Fruit fly (Drosophila melanogaster) whole organism, embryonic: ENCODE results near the gene CG12516.

Experiments used
- Atf6 ChIP-seq: fragments of 200-800 bp; sonication (Bioruptor generic); IDR thresholded peaks from 2 replicates; pipeline ENCODE4 v1.3.6; 2022; ENCODE audit warnings: missing biosample characterization, missing genetic modification characterization
- Bdp1 ChIP-seq: fragments of 200-800 bp; sonication (Bioruptor generic); optimal IDR thresholded peaks from 3 replicates; lab custom pipeline; 2016; ENCODE audit warnings: missing biosample characterization, missing genetic modification characterization
- CG10654 ChIP-seq: fragments of 200-800 bp; sonication (Bioruptor generic); optimal IDR thresholded peaks from 2 replicates; lab custom pipeline; 2016; ENCODE audit warnings: missing biosample characterization, missing genetic modification characterization
- CG13287 ChIP-seq: fragments of 200-800 bp; sonication (Bioruptor generic); IDR thresholded peaks from 2 replicates; pipeline ENCODE4 v1.3.6; 2022; ENCODE audit warnings: missing biosample characterization, missing genetic modification characterization; ENCODE audit not compliant: partially characterized antibody
- CG14860 ChIP-seq: fragments of 200-800 bp; sonication (Bioruptor generic); IDR thresholded peaks from 3 replicates; pipeline ENCODE4 v1.3.6; 2022; ENCODE audit warnings: missing biosample characterization, missing genetic modification characterization; ENCODE audit not compliant: partially characterized antibody
- CG15269 ChIP-seq: fragments of 200-800 bp; sonication (Bioruptor generic); optimal IDR thresholded peaks from 2 replicates; lab custom pipeline; 2018; ENCODE audit warnings: missing biosample characterization, mild to moderate bottlenecking, missing genetic modification characterization, moderate library complexity
- CG15514 ChIP-seq: fragments of 200-800 bp; sonication (Bioruptor generic); optimal IDR thresholded peaks from 3 replicates; lab custom pipeline; 2017; ENCODE audit warnings: missing biosample characterization, missing genetic modification characterization, mild to moderate bottlenecking, moderate library complexity, missing genetic modification reagents
- CG1603 ChIP-seq: fragments of 200-800 bp; sonication (Bioruptor generic); optimal IDR thresholded peaks from 2 replicates; lab custom pipeline; 2019; ENCODE audit warnings: missing biosample characterization, mild to moderate bottlenecking, missing genetic modification characterization, moderate library complexity
- CG17568 ChIP-seq: fragments of 200-800 bp; sonication (Bioruptor generic); optimal IDR thresholded peaks from 2 replicates; lab custom pipeline; 2018; ENCODE audit warnings: missing biosample characterization, mild to moderate bottlenecking, missing genetic modification characterization, moderate library complexity
- CG18619 ChIP-seq: fragments of 200-800 bp; sonication (Bioruptor generic); optimal IDR thresholded peaks from 3 replicates; lab custom pipeline; 2017; ENCODE audit warnings: missing biosample characterization, mild to moderate bottlenecking, missing genetic modification characterization
- CG18764 ChIP-seq: fragments of 200-800 bp; sonication (Bioruptor generic); optimal IDR thresholded peaks from 3 replicates; lab custom pipeline; 2016; ENCODE audit warnings: missing biosample characterization, missing genetic modification characterization
- CG32772 ChIP-seq: fragments of 200-800 bp; sonication (Bioruptor generic); IDR thresholded peaks from 2 replicates; pipeline ENCODE4 v1.3.6; 2022; ENCODE audit warnings: missing biosample characterization, missing genetic modification characterization
- CG4404 ChIP-seq: fragments of 200-800 bp; sonication (Bioruptor generic); IDR thresholded peaks from 2 replicates; pipeline ENCODE4 v1.3.6; 2022; ENCODE audit warnings: missing biosample characterization, missing genetic modification characterization
- CG4730 ChIP-seq: fragments of 200-800 bp; sonication (Bioruptor generic); IDR thresholded peaks from 2 replicates; pipeline ENCODE4 v1.3.6; 2022; ENCODE audit warnings: missing biosample characterization, missing genetic modification characterization
- CG5180 ChIP-seq: fragments of 200-800 bp; sonication (Bioruptor generic); optimal IDR thresholded peaks from 3 replicates; lab custom pipeline; 2017; ENCODE audit warnings: missing biosample characterization, missing genetic modification characterization, mild to moderate bottlenecking, moderate library complexity, missing genetic modification reagents
- CG6175 ChIP-seq: fragments of 200-800 bp; sonication (Bioruptor generic); IDR thresholded peaks from 3 replicates; pipeline ENCODE4 v1.3.6; 2022; ENCODE audit warnings: missing biosample characterization, missing genetic modification characterization
- CG7357 ChIP-seq: fragments of 200-800 bp; sonication (Bioruptor generic); IDR thresholded peaks from 3 replicates; pipeline ENCODE4 v1.3.6; 2022; ENCODE audit warnings: missing biosample characterization, missing genetic modification characterization
- CG7786 ChIP-seq: fragments of 200-800 bp; sonication (Bioruptor generic); optimal IDR thresholded peaks from 2 replicates; lab custom pipeline; 2016; ENCODE audit warnings: missing biosample characterization, missing genetic modification characterization
- CG9437 ChIP-seq: fragments of 200-800 bp; sonication (Bioruptor generic); optimal IDR thresholded peaks from 2 replicates; lab custom pipeline; 2018; ENCODE audit warnings: missing biosample characterization, mild to moderate bottlenecking, missing genetic modification characterization
- CG9797 ChIP-seq: fragments of 200-800 bp; sonication (Bioruptor generic); optimal IDR thresholded peaks from 3 replicates; lab custom pipeline; 2018; ENCODE audit warnings: missing biosample characterization, mild to moderate bottlenecking, missing genetic modification characterization
- Dfd ChIP-seq, 2 experiments: fragments of >200 bp; optimal IDR thresholded peaks; 2 replicates each; lab custom pipeline; 2017; ENCODE audit warnings: missing biosample characterization in 2 of 2, missing genetic modification characterization in 2 of 2
- Hr78 ChIP-seq, 2 experiments: fragments of 200-800 bp in 1 of 2; fragments of >200 bp in 1 of 2; sonication (Bioruptor generic) in 1 of 2; optimal IDR thresholded peaks; 2 replicates each; lab custom pipeline; 2017 to 2019; ENCODE audit warnings: missing biosample characterization in 2 of 2, missing genetic modification characterization in 2 of 2, mild to moderate bottlenecking in 1 of 2, moderate library complexity in 1 of 2
- NC2β ChIP-seq: fragments of 200-800 bp; sonication (Bioruptor generic); optimal IDR thresholded peaks from 2 replicates; lab custom pipeline; 2016; ENCODE audit warnings: missing biosample characterization, missing genetic modification characterization
- Neu2 ChIP-seq: fragments of 200-800 bp; sonication (Bioruptor generic); optimal IDR thresholded peaks from 3 replicates; lab custom pipeline; 2016; ENCODE audit warnings: missing biosample characterization, missing genetic modification characterization, borderline replicate concordance
- Oaz ChIP-seq: fragments of 200-800 bp; sonication (Bioruptor generic); IDR thresholded peaks from 2 replicates; pipeline ENCODE4 v1.3.6; 2022; ENCODE audit warnings: missing biosample characterization, missing genetic modification characterization
- Spps ChIP-seq: fragments of 200-800 bp; sonication (Bioruptor generic); optimal IDR thresholded peaks from 2 replicates; lab custom pipeline; 2018; ENCODE audit warnings: missing biosample characterization, mild to moderate bottlenecking, missing genetic modification characterization
- ase ChIP-seq: fragments of 200-800 bp; sonication (Bioruptor generic); IDR thresholded peaks from 3 replicates; pipeline ENCODE4 v1.3.6; 2022; ENCODE audit warnings: missing biosample characterization, missing genetic modification characterization
- az2 ChIP-seq: fragments of 200-800 bp; sonication (Bioruptor generic); optimal IDR thresholded peaks from 3 replicates; lab custom pipeline; 2016; ENCODE audit warnings: missing biosample characterization, missing genetic modification characterization
- bowl ChIP-seq: fragments of 200-800 bp; sonication (Bioruptor generic); IDR thresholded peaks from 2 replicates; pipeline ENCODE4 v1.3.6; 2022; ENCODE audit warnings: missing biosample characterization, missing genetic modification characterization
- btn ChIP-seq: fragments of 200-800 bp; sonication (Bioruptor generic); optimal IDR thresholded peaks from 2 replicates; lab custom pipeline; 2016; ENCODE audit warnings: missing biosample characterization, missing genetic modification characterization
- cato ChIP-seq: fragments of 200-800 bp; sonication (Bioruptor generic); optimal IDR thresholded peaks from 2 replicates; lab custom pipeline; 2016; ENCODE audit warnings: missing biosample characterization, missing genetic modification characterization, borderline replicate concordance
- croc ChIP-seq: fragments of 200-800 bp; sonication (Bioruptor generic); conservative IDR thresholded peaks from 3 replicates; pipeline ENCODE4 v1.3.6; 2022; ENCODE audit warnings: missing biosample characterization, missing genetic modification characterization
- esg ChIP-seq: fragments of 200-800 bp; sonication (Bioruptor generic); conservative IDR thresholded peaks from 2 replicates; pipeline ENCODE4 v1.3.6; 2022; ENCODE audit warnings: missing biosample characterization, missing genetic modification characterization
- exex ChIP-seq: fragments of 200-800 bp; sonication (Bioruptor generic); optimal IDR thresholded peaks from 4 replicates; lab custom pipeline; 2018; ENCODE audit warnings: missing biosample characterization, mild to moderate bottlenecking, missing genetic modification characterization, moderate library complexity
- gcm ChIP-seq: fragments of 200-800 bp; sonication (Bioruptor generic); optimal IDR thresholded peaks from 2 replicates; lab custom pipeline; 2019; ENCODE audit warnings: missing biosample characterization, mild to moderate bottlenecking, missing genetic modification characterization, moderate library complexity
- hkb ChIP-seq, 2 experiments: fragments of 200-800 bp in 1 of 2; fragments of >200 bp in 1 of 2; sonication (Bioruptor generic) in 1 of 2; IDR thresholded peaks in 1 of 2; optimal IDR thresholded peaks in 1 of 2; 2 replicates each; pipeline versions ENCODE4 v1.3.6 to Lab custom; 2017 to 2022; ENCODE audit warnings: missing biosample characterization in 1 of 2, missing genetic modification characterization in 1 of 2
- peb ChIP-seq: fragments of 200-800 bp; sonication (Bioruptor generic); IDR thresholded peaks from 2 replicates; pipeline ENCODE4 v1.3.6; 2022; ENCODE audit warnings: missing biosample characterization, missing genetic modification characterization
- row ChIP-seq: fragments of 200-800 bp; sonication (Bioruptor generic); IDR thresholded peaks from 3 replicates; pipeline ENCODE4 v1.3.6; 2022; ENCODE audit warnings: missing biosample characterization, missing genetic modification characterization
- run ChIP-seq: fragments of 200-800 bp; sonication (Bioruptor generic); optimal IDR thresholded peaks from 3 replicates; lab custom pipeline; 2018; ENCODE audit warnings: missing biosample characterization, mild to moderate bottlenecking, missing genetic modification characterization
- sna ChIP-seq: fragments of 200-800 bp; sonication (Bioruptor generic); IDR thresholded peaks from 2 replicates; pipeline ENCODE4 v1.3.6; 2022; ENCODE audit warnings: missing biosample characterization, missing genetic modification characterization; ENCODE audit not compliant: partially characterized antibody
- tgo ChIP-seq: fragments of 200-800 bp; sonication (Bioruptor generic); IDR thresholded peaks from 3 replicates; pipeline ENCODE4 v1.3.6; 2022; ENCODE audit warnings: missing biosample characterization, missing genetic modification characterization
- tll ChIP-seq, 2 experiments: fragments of 200-800 bp in 1 of 2; fragments of >200 bp in 1 of 2; sonication (Bioruptor generic) in 1 of 2; optimal IDR thresholded peaks; 2 replicates each; lab custom pipeline; 2017 to 2019; ENCODE audit warnings: missing biosample characterization in 2 of 2, missing genetic modification characterization in 2 of 2, mild to moderate bottlenecking in 1 of 2, moderate library complexity in 1 of 2
- tup ChIP-seq: fragments of 200-800 bp; sonication (Bioruptor generic); optimal IDR thresholded peaks from 2 replicates; lab custom pipeline; 2016; ENCODE audit warnings: missing biosample characterization, mild to moderate bottlenecking, missing genetic modification characterization, moderate library complexity
- tx ChIP-seq: fragments of 200-800 bp; sonication (Bioruptor generic); optimal IDR thresholded peaks from 2 replicates; lab custom pipeline; 2016; ENCODE audit warnings: missing biosample characterization, missing genetic modification characterization
- vnd ChIP-seq: fragments of 200-800 bp; sonication (Bioruptor generic); IDR thresholded peaks from 3 replicates; pipeline ENCODE4 v1.3.6; 2022; ENCODE audit warnings: missing biosample characterization, missing genetic modification characterization; ENCODE audit not compliant: partially characterized antibody
- z ChIP-seq: fragments of 200-800 bp; sonication (Bioruptor generic); IDR thresholded peaks from 3 replicates; pipeline ENCODE4 v1.3.6; 2022; ENCODE audit warnings: missing biosample characterization, missing genetic modification characterization
- zfh1 ChIP-seq: fragments of 200-800 bp; sonication (Bioruptor generic); IDR thresholded peaks from 3 replicates; pipeline ENCODE4 v1.3.6; 2022; ENCODE audit warnings: missing biosample characterization, missing genetic modification characterization

Gene CG12516

DNA sequence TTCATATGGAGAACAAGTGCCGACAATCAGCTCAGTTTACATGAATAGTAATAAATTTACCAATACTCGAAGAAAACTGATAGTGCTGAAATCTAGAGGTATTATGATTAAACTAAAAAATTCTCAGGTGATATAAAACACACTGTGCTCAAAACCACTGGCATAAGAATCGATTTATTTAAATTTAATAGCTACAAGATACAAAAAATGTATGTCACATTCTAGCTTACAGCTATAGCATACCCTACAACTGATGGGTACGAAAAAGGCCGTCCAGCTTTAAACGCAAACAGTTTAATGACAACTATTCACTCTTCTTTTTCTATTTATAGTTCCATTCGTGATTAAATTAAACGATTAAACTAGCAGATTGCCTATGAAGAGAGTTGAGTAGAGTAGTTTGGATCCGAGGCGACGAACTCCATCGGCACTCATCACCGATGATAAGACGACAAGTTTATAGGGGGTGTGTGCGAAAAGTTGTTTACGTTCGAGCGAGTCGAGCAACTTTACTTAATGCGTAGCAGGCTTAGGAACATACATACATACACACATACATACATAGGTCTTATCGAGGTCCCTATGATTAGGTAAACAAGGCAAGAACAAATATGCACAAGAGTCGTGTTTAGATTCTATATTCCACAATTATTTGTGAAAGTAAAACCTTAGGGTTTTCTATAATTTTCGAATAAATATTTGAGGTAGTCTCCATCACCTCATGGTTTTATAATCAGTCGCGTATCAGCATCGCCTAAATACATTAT is 24.6 kb upstream of the CG12516 start (continued):
- TF ChIP-seq CG13287 (GFP tag; lab: Robert Waterston, UW) (no peak), run (tag; lab: Kevin White, UChicago) (no peak), Hr78 (GFP tag; optimal IDR thresholded peaks at IDR 0.05; lab: Kevin White, UChicago) (no peak), gcm (peak; percentile 45), CG4404 (peak; percentile 18; the same call in 1 of the 2 replicates), Oaz (GFP tag; lab: Robert Waterston, UW) (peak; percentile 68), NC2β (GFP tag; lab: Kevin White, UChicago) (peak; percentile 83), esg (GFP tag; lab: Robert Waterston, UW) (peak; percentile 67), az2 (GFP tag; lab: Kevin White, UChicago) (peak; percentile 38), CG32772 (GFP tag; lab: Robert Waterston, UW) (peak; percentile 44), Spps (tag; lab: Kevin White, UChicago) (peak; percentile 36), CG18764 (GFP tag; lab: Kevin White, UChicago) (peak; percentile 69), croc (GFP tag; lab: Robert Waterston, UW) (peak; percentile 12; the same call in 1 of the 3 replicates), ase (no peak; the same call in 2 of the 3 replicates), z (GFP tag; lab: Robert Waterston, UW) (0 out of 3 replicates have a peak, but pooled peaks have one; percentile 62), tgo (GFP tag; lab: Robert Waterston, UW) (peak; percentile 74), CG17568 (GFP tag; lab: Kevin White, UChicago) (peak; percentile 51), row (GFP tag; lab: Robert Waterston, UW) (peak; percentile 89), Dfd (GFP tag; optimal IDR thresholded peaks at IDR 0.05; lab: Kevin White, UChicago) (no peak), CG14860 (GFP tag; lab: Robert Waterston, UW) (no peak), sna (GFP tag; lab: Robert Waterston, UW) (no peak), CG4730 (GFP tag; lab: Robert Waterston, UW) (peak; percentile 59; the same call in 1 of the 2 replicates), CG9437 (GFP tag; lab: Kevin White, UChicago) (peak; percentile 57), CG7357 (GFP tag; lab: Robert Waterston, UW) (peak; percentile 30; the same call in 1 of the 3 replicates), CG18619 (GFP tag; lab: Kevin White, UChicago) (peak; percentile 63), CG1603 (tag; lab: Kevin White, UChicago) (peak; percentile 66), CG6175 (GFP tag; lab: Robert Waterston, UW) (peak; percentile 42; the same call in 2 of the 3 replicates), Bdp1 (GFP tag; lab: Kevin White, UChicago) (peak; percentile 68), CG7786 (GFP tag; lab: Kevin White, UChicago) (peak; percentile 47), tx (peak; percentile 41), CG5180 (GFP tag; lab: Kevin White, UChicago) (peak; percentile 61), exex (tag; lab: Kevin White, UChicago) (peak; percentile 67), tup (GFP tag; lab: Kevin White, UChicago) (peak; percentile 78), btn (GFP tag; lab: Kevin White, UChicago) (peak; percentile 46), CG10654 (GFP tag; lab: Kevin White, UChicago) (peak; percentile 75), cato (GFP tag; lab: Kevin White, UChicago) (peak; percentile 42), hkb (optimal IDR thresholded peaks at IDR 0.05; lab: Kevin White, UChicago) (no peak), hkb (GFP tag; IDR thresholded peaks at IDR 0.05; lab: Robert Waterston, UW) (peak; percentile 51), Neu2 (GFP tag; lab: Kevin White, UChicago) (no peak), CG9797 (no peak), CG15269 (tag; lab: Kevin White, UChicago) (peak; percentile 74), Atf6 (peak; percentile 74), tll (GFP tag; optimal IDR thresholded peaks at IDR 0.05; lab: Kevin White, UChicago) (no peak), bowl (GFP tag; lab: Robert Waterston, UW) (peak; percentile 32; the same call in 1 of the 2 replicates), zfh1 (GFP tag; lab: Robert Waterston, UW) (peak; percentile 86), peb (GFP tag; lab: Robert Waterston, UW) (peak; percentile 53), CG15514 (peak; percentile 58), vnd (no peak)
